Worm (Caenorhabditis elegans) whole organism, L4 larva: ENCODE measurements around the gene C25H3.10.

ENCODE experiments used
- D1046.2 ChIP-seq: fragments of 200-800 bp; sonication (Bioruptor generic); IDR thresholded peaks from 2 replicates; pipeline ENCODE4 v1.3.6; 2022; ENCODE audit warnings: missing genetic modification characterization, missing compliant biosample characterization
- F10B5.3 ChIP-seq: sonication (generic microtip); optimal IDR thresholded peaks from 2 replicates; lab custom pipeline; 2016; ENCODE audit warnings: mild to moderate bottlenecking, missing genetic modification characterization, missing compliant biosample characterization
- F26F4.8 ChIP-seq: fragments of 200-800 bp; sonication (Bioruptor generic); conservative IDR thresholded peaks from 2 replicates; pipeline ENCODE4 v1.3.6; 2022; ENCODE audit warnings: missing genetic modification characterization, missing compliant biosample characterization
- F37D6.2 ChIP-seq: sonication (generic microtip); optimal IDR thresholded peaks from 2 replicates; lab custom pipeline; 2016; ENCODE audit warnings: mild to moderate bottlenecking, missing genetic modification characterization, missing compliant biosample characterization
- F44E2.7 ChIP-seq: fragments of 200-800 bp; sonication (Bioruptor generic); IDR thresholded peaks from 2 replicates; pipeline ENCODE4 v2.1.2; 2022; ENCODE audit warnings: missing genetic modification characterization, missing compliant biosample characterization
- ZK337.2 ChIP-seq: fragments of 200-800 bp; sonication (Bioruptor generic); IDR thresholded peaks from 2 replicates; pipeline ENCODE4 v1.3.6; 2022; ENCODE audit warnings: missing genetic modification reagents, missing genetic modification characterization, missing compliant biosample characterization
- ceh-32 ChIP-seq: sonication (generic microtip); optimal IDR thresholded peaks from 2 replicates; lab custom pipeline; 2016; ENCODE audit warnings: mild to moderate bottlenecking, missing genetic modification characterization, missing compliant biosample characterization; ENCODE audit not compliant: poor library complexity
- ceh-62 ChIP-seq: sonication (generic microtip); optimal IDR thresholded peaks from 2 replicates; lab custom pipeline; 2017; ENCODE audit warnings: missing biosample characterization, missing genetic modification characterization
- ceh-82 ChIP-seq: sonication (generic microtip); optimal IDR thresholded peaks from 2 replicates; lab custom pipeline; 2017; ENCODE audit warnings: missing biosample characterization, missing genetic modification characterization
- ces-1 ChIP-seq: fragments of 150-350 bp; sonication (generic microtip); optimal IDR thresholded peaks from 4 replicates; lab custom pipeline; 2014; ENCODE audit warnings: missing biosample characterization, missing genetic modification reagents, missing genetic modification characterization
- cey-2 ChIP-seq: sonication (generic microtip); optimal IDR thresholded peaks from 3 replicates; lab custom pipeline; 2017; ENCODE audit warnings: missing genetic modification characterization, mild to moderate bottlenecking, missing compliant biosample characterization, antibody characterized with exemption, borderline replicate concordance; ENCODE audit not compliant: insufficient read depth
- ctbp-1 ChIP-seq: fragments of 200-800 bp; sonication (Bioruptor generic); IDR thresholded peaks from 2 replicates; pipeline ENCODE4 v1.3.6; 2022; ENCODE audit warnings: missing genetic modification reagents, missing genetic modification characterization, missing compliant biosample characterization
- daf-12 ChIP-seq: fragments of 150-350 bp; optimal IDR thresholded peaks from 2 replicates; lab custom pipeline; 2014; ENCODE audit warnings: missing biosample characterization, missing genetic modification reagents, missing genetic modification characterization
- daf-16 ChIP-seq, 3 experiments: sonication (generic microtip); optimal IDR thresholded peaks; 2 replicates each; lab custom pipeline; 2016 to 2017; ENCODE audit warnings: missing genetic modification characterization in 3 of 3, missing genetic modification reagents in 3 of 3, mild to moderate bottlenecking in 2 of 3, missing compliant biosample characterization in 2 of 3, missing biosample characterization in 1 of 3, moderate library complexity in 1 of 3
- dmd-6 ChIP-seq: fragments of 200-800 bp; sonication (Bioruptor generic); IDR thresholded peaks from 2 replicates; pipeline ENCODE4 v1.3.6; 2022; ENCODE audit warnings: missing genetic modification reagents, missing genetic modification characterization, missing compliant biosample characterization
- dpl-1 ChIP-seq: fragments of 150-350 bp; optimal IDR thresholded peaks from 2 replicates; lab custom pipeline; 2014; ENCODE audit warnings: missing biosample characterization, missing genetic modification reagents, missing genetic modification characterization
- duxl-1 ChIP-seq: sonication (generic microtip); optimal IDR thresholded peaks from 2 replicates; lab custom pipeline; 2016; ENCODE audit warnings: mild to moderate bottlenecking, missing genetic modification characterization, moderate library complexity, missing compliant biosample characterization; ENCODE audit not compliant: poor library complexity
- egl-27 ChIP-seq: sonication (generic microtip); optimal IDR thresholded peaks from 3 replicates; lab custom pipeline; 2017; ENCODE audit warnings: missing biosample characterization, missing genetic modification reagents, missing genetic modification characterization
- fkh-10 ChIP-seq: fragments of 150-350 bp; optimal IDR thresholded peaks from 2 replicates; lab custom pipeline; 2014; ENCODE audit warnings: missing biosample characterization, missing genetic modification reagents, missing genetic modification characterization
- hif-1 ChIP-seq, 2 experiments: sonication (generic microtip); optimal IDR thresholded peaks; 2 replicates each; lab custom pipeline; 2016 to 2017; ENCODE audit warnings: missing compliant biosample characterization in 2 of 2, missing genetic modification characterization in 2 of 2, missing genetic modification reagents in 2 of 2, missing genotype in 2 of 2, mild to moderate bottlenecking in 1 of 2
- hlh-30 ChIP-seq: sonication (generic microtip); optimal IDR thresholded peaks from 2 replicates; lab custom pipeline; 2017; ENCODE audit warnings: antibody characterized with exemption, mild to moderate bottlenecking, missing genetic modification characterization, missing compliant biosample characterization; ENCODE audit not compliant: insufficient read depth
- jun-1 ChIP-seq: fragments of 150-350 bp; optimal IDR thresholded peaks from 2 replicates; lab custom pipeline; 2014; ENCODE audit warnings: missing biosample characterization, missing genetic modification reagents, missing genetic modification characterization
- lim-7 ChIP-seq: fragments of 200-800 bp; sonication (Bioruptor generic); IDR thresholded peaks from 2 replicates; pipeline ENCODE4 v1.3.6; 2022; ENCODE audit warnings: missing genetic modification characterization, missing compliant biosample characterization
- lin-13 ChIP-seq: fragments of 150-350 bp; optimal IDR thresholded peaks from 2 replicates; lab custom pipeline; 2014; ENCODE audit warnings: missing biosample characterization, missing genetic modification reagents, missing genetic modification characterization
- lin-29 ChIP-seq: fragments of 200-800 bp; sonication (Bioruptor generic); IDR thresholded peaks from 2 replicates; pipeline ENCODE4 v1.3.6; 2022; ENCODE audit warnings: missing genetic modification reagents, missing genetic modification characterization, missing compliant biosample characterization
- lin-38 ChIP-seq: fragments of 200-800 bp; sonication (Bioruptor generic); IDR thresholded peaks from 2 replicates; pipeline ENCODE4 v1.3.6; 2022; ENCODE audit warnings: missing genetic modification reagents, missing genetic modification characterization, missing compliant biosample characterization
- lir-3 ChIP-seq: sonication (generic microtip); optimal IDR thresholded peaks from 2 replicates; lab custom pipeline; 2016; ENCODE audit warnings: mild to moderate bottlenecking, missing genetic modification characterization, missing compliant biosample characterization
- lsy-2 ChIP-seq, 2 experiments: fragments of 150-350 bp in 1 of 2; sonication (generic microtip) in 1 of 2; optimal IDR thresholded peaks; 2 replicates each; lab custom pipeline; 2014 to 2017; ENCODE audit warnings: missing biosample characterization in 2 of 2, missing genetic modification characterization in 2 of 2
- madf-9 ChIP-seq: fragments of 200-800 bp; sonication (Bioruptor generic); conservative IDR thresholded peaks from 2 replicates; pipeline ENCODE4 v1.3.6; 2022; ENCODE audit warnings: missing genetic modification reagents, missing genetic modification characterization, missing compliant biosample characterization
- mxl-2 ChIP-seq: fragments of 200-800 bp; sonication (Bioruptor generic); conservative IDR thresholded peaks from 2 replicates; pipeline ENCODE4 v1.3.6; 2022; ENCODE audit warnings: missing genetic modification reagents, missing genetic modification characterization, missing compliant biosample characterization
- nhr-10 ChIP-seq: fragments of 150-350 bp; optimal IDR thresholded peaks from 2 replicates; lab custom pipeline; 2014; ENCODE audit warnings: missing biosample characterization, missing genetic modification characterization
- nhr-111 ChIP-seq: fragments of 200-800 bp; sonication (Bioruptor generic); optimal IDR thresholded peaks from 2 replicates; lab custom pipeline; 2018; ENCODE audit warnings: mild to moderate bottlenecking, missing genetic modification characterization, missing compliant biosample characterization
- nhr-237 ChIP-seq: sonication (generic microtip); optimal IDR thresholded peaks from 2 replicates; lab custom pipeline; 2017; ENCODE audit warnings: missing biosample characterization, missing genetic modification characterization
- nhr-25 ChIP-seq: sonication (generic microtip); optimal IDR thresholded peaks from 2 replicates; lab custom pipeline; 2017; ENCODE audit warnings: missing genetic modification characterization, mild to moderate bottlenecking, missing compliant biosample characterization, antibody characterized with exemption, moderate library complexity, borderline replicate concordance; ENCODE audit not compliant: insufficient read depth
- nhr-41 ChIP-seq: fragments of 200-800 bp; sonication (Bioruptor generic); IDR thresholded peaks from 2 replicates; pipeline ENCODE4 v1.3.6; 2022; ENCODE audit warnings: missing genetic modification reagents, missing genetic modification characterization, missing compliant biosample characterization
- nhr-42 ChIP-seq: fragments of 200-800 bp; sonication (Bioruptor generic); IDR thresholded peaks from 2 replicates; pipeline ENCODE4 v1.3.6; 2022; ENCODE audit warnings: missing genetic modification characterization, missing compliant biosample characterization
- nhr-48 ChIP-seq: sonication (generic microtip); optimal IDR thresholded peaks from 2 replicates; lab custom pipeline; 2016; ENCODE audit warnings: mild to moderate bottlenecking, missing genetic modification characterization, missing compliant biosample characterization
- nhr-76 ChIP-seq: fragments of 150-350 bp; optimal IDR thresholded peaks from 2 replicates; lab custom pipeline; 2014; ENCODE audit warnings: missing biosample characterization, missing genetic modification characterization
- php-3 ChIP-seq: fragments of 200-800 bp; sonication (Bioruptor generic); IDR thresholded peaks from 2 replicates; pipeline ENCODE4 v1.3.6; 2022; ENCODE audit warnings: missing genetic modification reagents, missing genetic modification characterization, missing compliant biosample characterization
- saeg-2 ChIP-seq: fragments of 200-800 bp; sonication (Bioruptor generic); IDR thresholded peaks from 2 replicates; pipeline ENCODE4 v1.3.6; 2022; ENCODE audit warnings: missing genetic modification reagents, missing genetic modification characterization, missing compliant biosample characterization
- set-16 ChIP-seq: fragments of 200-800 bp; sonication (Bioruptor generic); IDR thresholded peaks from 2 replicates; pipeline ENCODE4 v1.3.6; 2022; ENCODE audit warnings: missing genetic modification reagents, missing genetic modification characterization, missing compliant biosample characterization
- skn-1 ChIP-seq: fragments of 150-350 bp; optimal IDR thresholded peaks from 2 replicates; lab custom pipeline; 2014; ENCODE audit warnings: missing biosample characterization, missing genetic modification characterization
- snpc-1.2 ChIP-seq: fragments of 200-800 bp; sonication (Bioruptor generic); IDR thresholded peaks from 2 replicates; pipeline ENCODE4 v1.3.6; 2022; ENCODE audit warnings: missing genetic modification reagents, missing genetic modification characterization, missing compliant biosample characterization
- spr-1 ChIP-seq: sonication (generic microtip); optimal IDR thresholded peaks from 2 replicates; lab custom pipeline; 2016; ENCODE audit warnings: mild to moderate bottlenecking, missing genetic modification characterization, missing compliant biosample characterization
- unc-130 ChIP-seq: sonication (generic microtip); optimal IDR thresholded peaks from 2 replicates; lab custom pipeline; 2016; ENCODE audit warnings: missing genetic modification reagents, missing genetic modification characterization, missing compliant biosample characterization
- unc-39 ChIP-seq: sonication (generic microtip); optimal IDR thresholded peaks from 2 replicates; lab custom pipeline; 2017; ENCODE audit warnings: missing biosample characterization, missing genetic modification characterization
- zag-1 ChIP-seq: fragments of 150-350 bp; optimal IDR thresholded peaks from 2 replicates; lab custom pipeline; 2014; ENCODE audit warnings: missing biosample characterization, missing genetic modification characterization

C25H3.10 gene

DNA sequence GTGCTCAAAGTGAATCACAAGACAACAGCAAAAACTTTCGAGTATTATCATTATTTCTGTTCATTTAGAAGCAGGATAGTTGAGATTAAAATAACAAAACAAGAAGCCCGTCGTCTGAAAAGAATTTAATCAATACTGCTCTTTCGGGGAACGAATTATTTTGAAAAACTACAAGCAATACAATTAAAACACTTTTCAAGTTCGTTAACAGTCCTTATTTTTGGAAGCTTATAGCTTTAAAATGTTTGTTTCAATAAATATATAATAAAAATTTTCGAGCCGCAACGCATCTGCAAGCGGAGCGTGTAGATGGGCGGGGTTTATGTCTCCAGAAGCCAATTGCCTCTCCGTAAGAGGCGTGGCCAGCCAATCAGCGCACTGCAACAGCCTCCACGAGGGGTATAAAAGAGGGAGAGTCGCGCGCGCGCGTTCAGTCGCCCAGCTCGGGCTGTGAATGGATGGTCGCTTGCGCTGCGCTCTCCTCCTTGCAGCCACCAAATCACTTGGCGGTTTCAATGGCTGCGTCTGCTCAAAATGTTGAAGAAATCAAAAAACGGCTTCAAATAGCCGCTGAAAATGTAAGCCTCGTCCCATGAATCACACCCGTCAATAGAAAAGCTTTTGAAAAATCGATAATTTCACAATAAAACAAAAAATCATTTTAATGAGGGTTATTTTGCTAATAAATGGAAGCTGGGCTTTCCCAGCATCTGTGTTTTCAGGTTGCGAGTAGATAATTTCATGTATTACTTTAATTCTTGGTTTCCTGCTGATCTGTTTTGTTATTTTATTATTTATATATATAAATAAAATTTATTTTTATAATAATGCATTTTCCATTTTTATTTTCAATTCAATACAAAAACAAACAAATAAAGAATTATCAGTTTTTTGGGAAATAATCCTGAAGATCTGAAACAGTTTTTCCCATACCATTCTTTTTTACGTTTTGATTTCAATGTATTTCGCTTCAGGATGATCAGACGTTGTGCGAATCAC, 37.7 kb downstream of the C25H3.10 start, which contains the start of the genes ift-43 and mdt-26 (continued):
- peak; percentile 28 for TF ChIP-seq lir-3
- TF ChIP-seq D1046.2 (GFP tag; lab: Robert Waterston, UW): no peak
- TF ChIP-seq duxl-1 (tag; lab: Kevin White, UChicago): peak; percentile 31
- TF ChIP-seq hlh-30: peak; percentile 79
- peak; percentile 67 for TF ChIP-seq madf-9 (GFP tag; lab: Robert Waterston, UW)
- peak; percentile 70 for TF ChIP-seq F37D6.2 (tag; lab: Kevin White, UChicago)
- peak; percentile 83 for TF ChIP-seq nhr-42
- TF ChIP-seq ceh-62 (tag; lab: Kevin White, UChicago): no peak
- no peak for TF ChIP-seq ces-1 (GFP tag; lab: Kevin White, UChicago)
- TF ChIP-seq saeg-2 (GFP tag; lab: Robert Waterston, UW): peak; percentile 58; the same call in 1 of the 2 replicates
- no peak for TF ChIP-seq unc-130 (GFP tag; lab: Kevin White, UChicago)
- no peak for TF ChIP-seq F26F4.8
- no peak for TF ChIP-seq unc-39
- no peak for TF ChIP-seq zag-1 (tag; lab: Kevin White, UChicago)
- no peak for TF ChIP-seq nhr-237 (tag; lab: Kevin White, UChicago)
- TF ChIP-seq dmd-6 (GFP tag; lab: Robert Waterston, UW): peak; percentile 70
- 0 out of 2 replicates have a peak, but pooled peaks have one; percentile 41 for TF ChIP-seq F44E2.7 (GFP tag; lab: Robert Waterston, UW)
- no peak for TF ChIP-seq daf-12 (tag; lab: Kevin White, UChicago)
- TF ChIP-seq egl-27: no peak
- peak; percentile 99 for TF ChIP-seq set-16 (GFP tag; lab: Robert Waterston, UW)
- TF ChIP-seq hif-1 (tag; optimal IDR thresholded peaks at IDR 0.05; lab: Kevin White, UChicago): peak; percentile 31 to 69
- peak; percentile 65; the same call in 1 of the 2 replicates for TF ChIP-seq nhr-41 (GFP tag; lab: Robert Waterston, UW)
- peak; percentile 69 for TF ChIP-seq lin-13
- TF ChIP-seq lin-38 (GFP tag; lab: Robert Waterston, UW): peak; percentile 66
- peak; percentile 40 for TF ChIP-seq dpl-1 (GFP tag; lab: Kevin White, UChicago)
- TF ChIP-seq skn-1 (tag; lab: Kevin White, UChicago): no peak
- TF ChIP-seq ceh-82 (tag; lab: Kevin White, UChicago): peak; percentile 34
- TF ChIP-seq snpc-1.2 (GFP tag; lab: Robert Waterston, UW): peak; percentile 75
- TF ChIP-seq ctbp-1 (GFP tag; lab: Robert Waterston, UW): peak; percentile 92
- TF ChIP-seq ZK337.2 (GFP tag; lab: Robert Waterston, UW): no peak
- TF ChIP-seq daf-16 (GFP tag; optimal IDR thresholded peaks at IDR 0.05; lab: Kevin White, UChicago): peak; percentile 36 to 59
- peak; percentile 47 for TF ChIP-seq daf-16 (tag; optimal IDR thresholded peaks at IDR 0.05; lab: Kevin White, UChicago)
- TF ChIP-seq ceh-32: peak; percentile 55
- peak; percentile 49; the same call in 1 of the 2 replicates for TF ChIP-seq lin-29 (GFP tag; lab: Robert Waterston, UW)
- TF ChIP-seq lsy-2 (tag; optimal IDR thresholded peaks at IDR 0.05; lab: Kevin White, UChicago): peak; percentile 39 to 80
- TF ChIP-seq jun-1 (tag; lab: Kevin White, UChicago): peak; percentile 57
- peak; percentile 69 for TF ChIP-seq lim-7 (GFP tag; lab: Robert Waterston, UW)
- peak; percentile 81 for TF ChIP-seq spr-1 (tag; lab: Kevin White, UChicago)
- TF ChIP-seq nhr-10 (tag; lab: Kevin White, UChicago): no peak
- no peak for TF ChIP-seq cey-2 (tag; lab: Kevin White, UChicago)
- TF ChIP-seq fkh-10 (GFP tag; lab: Kevin White, UChicago): peak; percentile 63
- TF ChIP-seq mxl-2 (GFP tag; lab: Robert Waterston, UW): no peak
- peak; percentile 61 for TF ChIP-seq nhr-25 (tag; lab: Kevin White, UChicago)
- peak; percentile 50; the same call in 1 of the 2 replicates for TF ChIP-seq php-3 (GFP tag; lab: Robert Waterston, UW)
- TF ChIP-seq nhr-111: peak; percentile 21
- peak; percentile 42 for TF ChIP-seq F10B5.3 (tag; lab: Kevin White, UChicago)
- peak; percentile 35 for TF ChIP-seq nhr-48 (tag; lab: Kevin White, UChicago)
- TF ChIP-seq nhr-76 (tag; lab: Kevin White, UChicago): no peak
